Fruit fly (Drosophila melanogaster): ENCODE measurements around the gene pad.

pad gene

dm6 chr3R:16374101-16374500 is 32.0 kb downstream of the pad start (continued):
- TF ChIP-seq CG8924 (tag; optimal IDR thresholded peaks at IDR 0.05) (no peak), CG32772 (GFP tag; IDR thresholded peaks at IDR 0.05) (no peak), klu (GFP tag; IDR thresholded peaks at IDR 0.05) (no peak), CG12155 (GFP tag; optimal IDR thresholded peaks at IDR 0.05) (no peak), danr (GFP tag; IDR thresholded peaks at IDR 0.05) (no peak), Sox100B (GFP tag; optimal IDR thresholded peaks at IDR 0.05) (no peak), CG2199 (GFP tag; IDR thresholded peaks at IDR 0.05) (peak; percentile 47; the same call in 1 of the 3 replicates), dm (GFP tag; optimal IDR thresholded peaks at IDR 0.05) (no peak), CG15073 (GFP tag; optimal IDR thresholded peaks at IDR 0.05) (no peak), CG10267 (tag; optimal IDR thresholded peaks at IDR 0.05) (peak; percentile 68), CoRest (tag; optimal IDR thresholded peaks at IDR 0.05) (no peak), Ptx1 (GFP tag; IDR thresholded peaks at IDR 0.05) (no peak), gem (tag; optimal IDR thresholded peaks at IDR 0.05) (no peak), zen (tag; optimal IDR thresholded peaks at IDR 0.05) (peak; percentile 71), gce (GFP tag; IDR thresholded peaks at IDR 0.05) (no peak), sens (GFP tag) (peak; percentile 71), Myb (GFP tag; optimal IDR thresholded peaks at IDR 0.05) (peak; percentile 0), E2f2 (GFP tag; IDR thresholded peaks at IDR 0.05) (peak; percentile 79), CG3281 (GFP tag; optimal IDR thresholded peaks at IDR 0.05) (no peak), CTCF (GFP tag; optimal IDR thresholded peaks at IDR 0.05) (peak; percentile 58), CG3995 (GFP tag; optimal IDR thresholded peaks at IDR 0.05) (no peak), stwl (tag; optimal IDR thresholded peaks at IDR 0.05) (peak; percentile 99)

DNA sequence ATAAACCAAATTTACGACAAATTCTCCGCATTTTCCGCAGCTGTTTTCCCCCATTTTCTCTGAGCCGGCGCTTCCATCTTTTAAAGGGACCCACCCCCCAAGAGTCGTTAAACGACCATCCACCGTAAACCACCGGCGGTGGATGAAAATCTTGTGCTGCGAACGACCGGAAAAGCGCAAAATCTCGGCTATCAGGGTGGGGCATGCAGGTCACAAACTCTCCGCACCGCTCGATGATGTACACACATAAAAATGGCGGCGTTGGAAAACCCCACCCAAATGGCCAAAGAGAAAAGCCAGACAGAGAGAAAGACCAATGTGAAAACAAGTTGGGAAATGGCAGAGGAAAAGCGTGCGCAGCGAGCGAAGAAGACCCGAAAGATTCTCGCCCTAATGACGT is 43.5 kb downstream of the pad start:
- TF ChIP-seq Nf-YB (GFP tag; optimal IDR thresholded peaks at IDR 0.05) (peak; percentile 87), seq (GFP tag; IDR thresholded peaks at IDR 0.05) (peak; percentile 88), ewg (GFP tag; optimal IDR thresholded peaks at IDR 0.05) (peak; percentile 20), sqz (GFP tag; optimal IDR thresholded peaks at IDR 0.05) (no peak), phol (tag; optimal IDR thresholded peaks at IDR 0.05) (peak; percentile 33), CG12219 (GFP tag; optimal IDR thresholded peaks at IDR 0.05) (no peak), CG32767 (GFP tag; IDR thresholded peaks at IDR 0.05) (peak; percentile 67; the same call in 1 of the 2 replicates), crol (GFP tag; IDR thresholded peaks at IDR 0.05) (0 out of 2 replicates have a peak, but pooled peaks have one; percentile 24), Nf-YC (tag; optimal IDR thresholded peaks at IDR 0.05) (peak; percentile 90)

dm6 chr3R:16387039-16387438 is 44.9 kb downstream of the pad start:
- TF ChIP-seq CG30020 (tag; optimal IDR thresholded peaks at IDR 0.05), result no peak
- TF ChIP-seq Doc3 (GFP tag; IDR thresholded peaks at IDR 0.05; ENCODE audit: partially characterized antibody), result no peak
- no peak for TF ChIP-seq dm (GFP tag; optimal IDR thresholded peaks at IDR 0.05)
- no peak for TF ChIP-seq NFAT (GFP tag; IDR thresholded peaks at IDR 0.05)
- 0 out of 2 replicates have a peak, but pooled peaks have one; percentile 27 for TF ChIP-seq ro (GFP tag; IDR thresholded peaks at IDR 0.05)
- TF ChIP-seq CG16815 (GFP tag; optimal IDR thresholded peaks at IDR 0.05), result no peak
- no peak for TF ChIP-seq CG11456 (GFP tag; IDR thresholded peaks at IDR 0.05)

DNA sequence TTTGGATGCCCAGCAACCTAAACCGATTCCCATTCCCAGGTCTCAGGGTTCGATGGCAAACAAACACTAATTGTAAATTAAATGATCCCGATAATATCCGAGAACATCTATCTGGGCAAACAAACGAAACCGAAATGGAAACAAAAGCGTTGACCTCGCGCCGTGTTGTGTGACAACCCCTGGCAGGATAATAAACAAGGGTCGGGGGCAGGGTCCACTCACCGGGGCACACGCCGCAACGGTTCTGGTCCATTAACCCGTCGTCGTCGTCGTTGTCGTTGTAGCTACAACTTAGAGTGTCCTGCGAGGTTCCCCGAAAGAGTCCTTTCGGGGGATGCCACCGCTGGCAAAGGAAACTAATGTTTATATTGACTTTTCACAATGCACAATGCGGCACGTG is 47.0 kb downstream of the pad start:
- no peak for TF ChIP-seq odd (GFP tag; optimal IDR thresholded peaks at IDR 0.05)
- TF ChIP-seq Bteb2 (GFP tag; optimal IDR thresholded peaks at IDR 0.05), result no peak
- no peak for TF ChIP-seq ab (GFP tag; optimal IDR thresholded peaks at IDR 0.05)
- TF ChIP-seq D (optimal IDR thresholded peaks at IDR 0.05), result peak; percentile 82
- no peak for TF ChIP-seq D (GFP tag; optimal IDR thresholded peaks at IDR 0.05)
- TF ChIP-seq Camta (GFP tag; optimal IDR thresholded peaks at IDR 0.05), result no peak
- TF ChIP-seq CG14667 (GFP tag; IDR thresholded peaks at IDR 0.05), result no peak
- TF ChIP-seq CG10147 (GFP tag; optimal IDR thresholded peaks at IDR 0.05), result no peak
- TF ChIP-seq CG18476 (GFP tag; optimal IDR thresholded peaks at IDR 0.05), result no peak
- TF ChIP-seq luna (GFP tag; optimal IDR thresholded peaks at IDR 0.05), result no peak
- no peak for TF ChIP-seq gt (GFP tag; IDR thresholded peaks at IDR 0.05)
- no peak for TF ChIP-seq D19B (GFP tag; optimal IDR thresholded peaks at IDR 0.05)
- no peak for TF ChIP-seq CG8359 (GFP tag; optimal IDR thresholded peaks at IDR 0.05; ENCODE audit: borderline replicate concordance)
- no peak for TF ChIP-seq CG6683 (GFP tag; optimal IDR thresholded peaks at IDR 0.05)
- peak; percentile 51 for TF ChIP-seq zen (tag; optimal IDR thresholded peaks at IDR 0.05)
